Fruit fly (Drosophila melanogaster): ENCODE measurements around the gene CG8031.

- TF ChIP-seq Elba2 (GFP tag; optimal IDR thresholded peaks at IDR 0.05) (no peak), caup (GFP tag; optimal IDR thresholded peaks at IDR 0.05; ENCODE audit: severe bottlenecking) (peak; percentile 52), CG13296 (GFP tag; optimal IDR thresholded peaks at IDR 0.05) (no peak), bsh (GFP tag; optimal IDR thresholded peaks at IDR 0.05) (peak in 1 of 2 experiments; percentile 39), CG3065 (GFP tag; optimal IDR thresholded peaks at IDR 0.05) (no peak), ato (GFP tag; IDR thresholded peaks at IDR 0.05; ENCODE audit: partially characterized antibody) (no peak), Hr51 (GFP tag; optimal IDR thresholded peaks at IDR 0.05) (no peak), BEAF-32 (GFP tag; optimal IDR thresholded peaks at IDR 0.05) (no peak)
Measured at dm6 chr3R:13032975-13033445, 21.9 kb upstream of the CG8031 start.
